Worm (Caenorhabditis elegans): ENCODE data around the gene F08B4.8.

Gene F08B4.8

DNA sequence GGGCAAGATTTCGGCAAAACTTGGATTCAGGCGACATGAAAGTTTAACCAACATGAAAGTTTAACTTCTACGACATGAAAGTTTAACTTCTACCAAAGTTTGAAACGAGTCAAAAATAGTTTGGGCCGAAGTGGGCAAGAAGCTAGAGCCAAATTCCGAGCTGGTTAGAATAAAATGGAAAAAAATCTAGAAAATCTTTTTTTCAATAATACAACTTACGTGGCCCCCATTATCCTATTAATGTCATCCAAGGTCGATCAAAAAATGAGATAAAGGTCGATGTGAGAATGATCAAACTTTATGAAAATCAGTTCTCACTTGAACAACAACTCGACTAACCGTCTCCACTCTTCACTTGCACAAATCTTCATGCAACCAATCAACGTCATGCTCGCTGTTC is at the start of gene F08B4.8:
F08B4.8 (plus strand) TSS at position 301 of the 400 bp plus-strand sequence.
- TF ChIP-seq sea-1 (GFP tag; conservative IDR thresholded peaks at IDR 0.05): no peak
- no peak for TF ChIP-seq F13C5.2 (tag; optimal IDR thresholded peaks at IDR 0.05)

- TF ChIP-seq scrt-1 (GFP tag; IDR thresholded peaks at IDR 0.05) (no peak), hnd-1 (tag; optimal IDR thresholded peaks at IDR 0.05) (no peak), ceh-36 (tag; optimal IDR thresholded peaks at IDR 0.05) (no peak), B0310.2 (tag; optimal IDR thresholded peaks at IDR 0.05) (no peak), tbx-37 (GFP tag; conservative IDR thresholded peaks at IDR 0.05) (no peak)
Observed at ce11 chrIV:8628262-8628661, 49.1 kb upstream of the F08B4.8 start.

ce11 chrIV:8629609-8630052 is 47.8 kb upstream of the F08B4.8 start:
- no peak for TF ChIP-seq ceh-13 (GFP tag; optimal IDR thresholded peaks at IDR 0.05)
- TF ChIP-seq tbx-11 (GFP tag; IDR thresholded peaks at IDR 0.05): 0 out of 2 replicates have a peak, but pooled peaks have one; percentile 43

- no peak for TF ChIP-seq hnd-1 (tag; optimal IDR thresholded peaks at IDR 0.05)
- no peak for TF ChIP-seq tra-4 (tag; optimal IDR thresholded peaks at IDR 0.05)
Observed at ce11 chrIV:8630243-8630642, 47.2 kb upstream of the F08B4.8 start.

DNA sequence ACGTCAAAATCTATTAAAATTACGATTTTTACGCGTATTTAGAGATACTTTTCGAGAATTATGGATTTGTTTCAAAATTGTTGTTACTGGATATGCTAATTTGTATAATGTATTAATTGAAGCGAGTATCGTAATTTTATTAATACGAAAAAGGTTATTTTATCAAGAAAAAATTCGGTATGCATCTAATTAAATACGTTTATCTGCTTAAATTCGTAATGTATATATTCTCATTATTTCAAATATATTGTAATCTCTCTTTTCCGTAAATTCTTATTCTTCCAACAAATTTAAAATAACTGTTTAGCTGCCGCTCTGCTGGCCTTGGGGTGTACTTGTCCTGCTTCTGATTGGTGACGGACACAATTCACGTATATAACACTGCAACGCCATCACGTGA is 46.4 kb upstream of the F08B4.8 start, which contains the start of gene dgk-4:
dgk-4 (plus strand) TSS at position 301 of the 400 bp plus-strand sequence.
- TF ChIP-seq tbx-11 (GFP tag; IDR thresholded peaks at IDR 0.05): no peak
- TF ChIP-seq flt-1 (GFP tag; IDR thresholded peaks at IDR 0.05): no peak
- no peak for TF ChIP-seq hmg-4 (GFP tag; optimal IDR thresholded peaks at IDR 0.05)
- no peak for TF ChIP-seq sea-1 (GFP tag; conservative IDR thresholded peaks at IDR 0.05)
- no peak for TF ChIP-seq ceh-13 (GFP tag; optimal IDR thresholded peaks at IDR 0.05)
- no peak for TF ChIP-seq scrt-1 (GFP tag; IDR thresholded peaks at IDR 0.05)
- no peak for TF ChIP-seq tbx-37 (GFP tag; conservative IDR thresholded peaks at IDR 0.05)
- no peak for TF ChIP-seq hnd-1 (tag; optimal IDR thresholded peaks at IDR 0.05)

DNA sequence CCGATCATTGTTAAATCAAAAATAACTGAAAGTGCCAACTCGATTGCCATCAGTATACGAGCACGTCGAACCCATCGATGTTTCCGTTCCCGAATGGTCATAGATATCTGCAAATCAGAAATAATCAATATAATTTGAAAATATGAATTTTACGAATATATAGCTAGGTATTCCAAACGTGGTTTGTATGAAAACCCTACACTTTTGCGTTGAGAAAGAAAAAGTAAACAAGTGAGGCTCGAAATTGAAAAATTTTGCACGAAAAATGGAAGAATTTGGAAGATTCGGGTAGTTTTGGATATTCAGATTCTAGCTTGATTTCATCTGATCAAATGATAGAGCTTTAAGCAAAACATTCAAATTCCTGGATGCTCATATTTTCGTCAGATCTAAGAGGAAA is 38.6 kb upstream of the F08B4.8 start, which contains the start of gene F42A9.9:
F42A9.9 (minus strand) TSS at position 101 of the 400 bp plus-strand sequence.
- TF ChIP-seq aly-1 (tag; optimal IDR thresholded peaks at IDR 0.05) (no peak), ama-1 (optimal IDR thresholded peaks at IDR 0.05) (no peak), hmg-4 (GFP tag; optimal IDR thresholded peaks at IDR 0.05) (no peak), F13C5.2 (tag; optimal IDR thresholded peaks at IDR 0.05) (no peak), ceh-36 (tag; optimal IDR thresholded peaks at IDR 0.05) (no peak), ets-7 (tag; optimal IDR thresholded peaks at IDR 0.05) (no peak), hmbx-1 (tag; optimal IDR thresholded peaks at IDR 0.05) (no peak), flt-1 (GFP tag; IDR thresholded peaks at IDR 0.05) (no peak), tbx-11 (GFP tag; IDR thresholded peaks at IDR 0.05) (no peak)

DNA sequence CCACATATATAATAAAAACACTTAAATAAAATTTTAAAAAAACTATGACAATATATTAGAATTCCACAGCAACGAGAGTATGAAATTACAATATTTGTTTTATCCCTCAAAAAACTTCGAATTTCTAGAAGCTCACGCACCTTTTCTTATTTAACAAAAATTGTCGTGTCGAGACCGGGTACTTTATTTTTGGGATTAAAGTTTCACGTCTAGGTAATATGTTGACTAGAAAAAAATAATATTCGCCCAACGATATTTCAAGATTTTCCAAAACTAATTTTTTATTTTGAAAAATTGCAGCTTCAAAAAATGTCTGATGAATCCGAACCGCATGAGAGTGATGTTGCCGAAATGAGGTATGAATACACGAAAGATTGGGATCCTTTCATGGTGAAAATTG is 33.0 kb upstream of the F08B4.8 start, which contains the start of gene C49C8.3:
C49C8.3 (plus strand) TSS at position 301 of the 400 bp plus-strand sequence.
- TF ChIP-seq tra-4 (tag; optimal IDR thresholded peaks at IDR 0.05) (no peak), aly-1 (tag; optimal IDR thresholded peaks at IDR 0.05) (no peak), scrt-1 (GFP tag; IDR thresholded peaks at IDR 0.05) (no peak), sea-1 (GFP tag; conservative IDR thresholded peaks at IDR 0.05) (no peak), ceh-13 (GFP tag; optimal IDR thresholded peaks at IDR 0.05) (no peak), flt-1 (GFP tag; IDR thresholded peaks at IDR 0.05) (no peak), hnd-1 (tag; optimal IDR thresholded peaks at IDR 0.05) (no peak), F13C5.2 (tag; optimal IDR thresholded peaks at IDR 0.05) (no peak), B0310.2 (tag; optimal IDR thresholded peaks at IDR 0.05) (no peak), ama-1 (optimal IDR thresholded peaks at IDR 0.05) (no peak), pes-1 (GFP tag; IDR thresholded peaks at IDR 0.05) (no peak), tbx-11 (GFP tag; IDR thresholded peaks at IDR 0.05) (no peak), ceh-36 (tag; optimal IDR thresholded peaks at IDR 0.05) (no peak), hmg-4 (GFP tag; optimal IDR thresholded peaks at IDR 0.05) (no peak), tbx-37 (GFP tag; conservative IDR thresholded peaks at IDR 0.05) (no peak)

DNA sequence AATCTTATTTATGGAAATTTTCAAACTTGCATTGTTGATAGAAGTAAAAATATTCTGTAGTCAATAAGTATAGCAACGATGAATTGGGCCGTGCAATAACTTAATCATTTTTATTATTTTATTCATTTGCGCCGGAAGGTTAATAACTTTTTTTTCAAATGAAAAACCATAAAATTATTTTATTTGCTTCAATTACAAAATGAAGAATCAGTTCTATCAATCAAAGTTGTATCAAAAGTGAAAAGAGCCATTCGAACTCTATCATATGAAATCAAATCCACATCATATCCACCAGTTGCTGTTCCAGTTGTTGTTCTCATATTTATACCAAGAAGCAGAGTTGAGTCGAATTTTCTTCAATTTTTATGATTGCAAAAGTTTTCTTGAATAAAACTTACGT is 28.9 kb upstream of the F08B4.8 start, which contains the start of gene cyp-33E1:
cyp-33E1 (minus strand) TSS at position 101 of the 400 bp plus-strand sequence.
- TF ChIP-seq tbx-11 (GFP tag; IDR thresholded peaks at IDR 0.05): no peak
- no peak for TF ChIP-seq hmbx-1 (tag; optimal IDR thresholded peaks at IDR 0.05)
- TF ChIP-seq F13C5.2 (tag; optimal IDR thresholded peaks at IDR 0.05): no peak
- no peak for TF ChIP-seq ama-1 (optimal IDR thresholded peaks at IDR 0.05)
- no peak for TF ChIP-seq ets-7 (tag; optimal IDR thresholded peaks at IDR 0.05)
- no peak for TF ChIP-seq flt-1 (GFP tag; IDR thresholded peaks at IDR 0.05)
- TF ChIP-seq ceh-36 (tag; optimal IDR thresholded peaks at IDR 0.05): no peak
- no peak for TF ChIP-seq ceh-13 (GFP tag; optimal IDR thresholded peaks at IDR 0.05)

ce11 chrIV:8650696-8651095 is 26.7 kb upstream of the F08B4.8 start, which contains the start of gene C49C8.2:
Gene C49C8.2, plus strand, starts transcription at chrIV:8651088.
- TF ChIP-seq tbx-11 (GFP tag; IDR thresholded peaks at IDR 0.05) (no peak), hnd-1 (tag; optimal IDR thresholded peaks at IDR 0.05) (no peak), tbx-37 (GFP tag; conservative IDR thresholded peaks at IDR 0.05) (no peak), ceh-36 (tag; optimal IDR thresholded peaks at IDR 0.05) (no peak), hmg-4 (GFP tag; optimal IDR thresholded peaks at IDR 0.05) (no peak), hmbx-1 (tag; optimal IDR thresholded peaks at IDR 0.05) (no peak), B0310.2 (tag; optimal IDR thresholded peaks at IDR 0.05) (no peak), aly-1 (tag; optimal IDR thresholded peaks at IDR 0.05) (no peak), F13C5.2 (tag; optimal IDR thresholded peaks at IDR 0.05) (no peak), ceh-13 (GFP tag; optimal IDR thresholded peaks at IDR 0.05) (no peak), tra-4 (tag; optimal IDR thresholded peaks at IDR 0.05) (no peak)

All from whole organism, early embryonic.